Fruit fly (Drosophila melanogaster): ENCODE measurements around the gene CG3081.

CG3081 gene

dm6 chrX:4616865-4617669 is 26.7 kb downstream of the CG3081 start, which contains the start of gene peb (continued):
- TF ChIP-seq CG17568 (GFP tag; optimal IDR thresholded peaks at IDR 0.05) = no peak
- no peak for TF ChIP-seq CG6813 (GFP tag; optimal IDR thresholded peaks at IDR 0.05)
- TF ChIP-seq CG15073 (GFP tag; optimal IDR thresholded peaks at IDR 0.05) = no peak
- no peak for TF ChIP-seq kah (GFP tag; optimal IDR thresholded peaks at IDR 0.05)
- TF ChIP-seq sens (GFP tag) = peak; percentile 98
- TF ChIP-seq CG3995 (GFP tag; optimal IDR thresholded peaks at IDR 0.05) = no peak
- TF ChIP-seq CG32767 (GFP tag; IDR thresholded peaks at IDR 0.05) = peak; percentile 12; the same call in 1 of the 2 replicates
- TF ChIP-seq her (GFP tag; optimal IDR thresholded peaks at IDR 0.05) = no peak
- no peak for TF ChIP-seq CG11247 (GFP tag; IDR thresholded peaks at IDR 0.05)
- peak in 1 of 2 experiments; percentile 24 for TF ChIP-seq Hr51 (GFP tag; optimal IDR thresholded peaks at IDR 0.05)
- no peak for TF ChIP-seq pan (optimal IDR thresholded peaks at IDR 0.05)
- no peak for TF ChIP-seq pan (GFP tag; optimal IDR thresholded peaks at IDR 0.05 in 1 of 2, IDR thresholded peaks at IDR 0.05 in 1 of 2)
- TF ChIP-seq Mad (GFP tag; optimal IDR thresholded peaks at IDR 0.05) = peak; percentile 25
- TF ChIP-seq chinmo (GFP tag; IDR thresholded peaks at IDR 0.05; ENCODE audit: partially characterized antibody) = peak; percentile 58; the same call in 1 of the 4 replicates
- no peak; the same call in 2 of the 3 replicates for TF ChIP-seq so (GFP tag; IDR thresholded peaks at IDR 0.05)
- TF ChIP-seq CG9609 (GFP tag; optimal IDR thresholded peaks at IDR 0.05) = peak; percentile 18
- TF ChIP-seq dm (GFP tag; optimal IDR thresholded peaks at IDR 0.05) = no peak
- TF ChIP-seq lilli (GFP tag; optimal IDR thresholded peaks at IDR 0.05) = peak; percentile 3
- peak; percentile 21; the same call in 1 of the 3 replicates for TF ChIP-seq ken (GFP tag; IDR thresholded peaks at IDR 0.05)
- peak; percentile 26 for TF ChIP-seq cato (GFP tag; optimal IDR thresholded peaks at IDR 0.05; ENCODE audit: borderline replicate concordance)
- peak; percentile 59 for TF ChIP-seq Sox100B (GFP tag; optimal IDR thresholded peaks at IDR 0.05)
- TF ChIP-seq D (optimal IDR thresholded peaks at IDR 0.05) = no peak
- peak; percentile 67 for TF ChIP-seq D (GFP tag; optimal IDR thresholded peaks at IDR 0.05)
- TF ChIP-seq CG12659 (GFP tag; optimal IDR thresholded peaks at IDR 0.05) = no peak
- TF ChIP-seq CG10565 (GFP tag; optimal IDR thresholded peaks at IDR 0.05) = no peak
- no peak for TF ChIP-seq CG3065 (GFP tag; optimal IDR thresholded peaks at IDR 0.05)
- 0 out of 2 replicates have a peak, but pooled peaks have one; percentile 15 for TF ChIP-seq CG10366 (GFP tag; IDR thresholded peaks at IDR 0.05)
- TF ChIP-seq ERR (GFP tag; optimal IDR thresholded peaks at IDR 0.05) = peak; percentile 6
- peak; percentile 59 for TF ChIP-seq bbx (GFP tag; IDR thresholded peaks at IDR 0.05; ENCODE audit: partially characterized antibody)
- no peak for TF ChIP-seq da (GFP tag; optimal IDR thresholded peaks at IDR 0.05)
- no peak for TF ChIP-seq PHDP (tag; optimal IDR thresholded peaks at IDR 0.05)
- peak; percentile 66 for TF ChIP-seq CG1602 (GFP tag; optimal IDR thresholded peaks at IDR 0.05)
- no peak for TF ChIP-seq Dek (tag; optimal IDR thresholded peaks at IDR 0.05)
- peak; percentile 74 for TF ChIP-seq bab2 (GFP tag; optimal IDR thresholded peaks at IDR 0.05)
- no peak for TF ChIP-seq ash1 (GFP tag; optimal IDR thresholded peaks at IDR 0.05)
- TF ChIP-seq H2.0 (GFP tag; IDR thresholded peaks at IDR 0.05) = no peak
- peak; percentile 45 for TF ChIP-seq Xbp1 (GFP tag; optimal IDR thresholded peaks at IDR 0.05)
- TF ChIP-seq trem (tag; optimal IDR thresholded peaks at IDR 0.05) = no peak
- TF ChIP-seq CG7556 (GFP tag; optimal IDR thresholded peaks at IDR 0.05) = peak; percentile 60
- TF ChIP-seq CG30431 (GFP tag; optimal IDR thresholded peaks at IDR 0.05) = peak; percentile 50
- TF ChIP-seq lab (GFP tag; optimal IDR thresholded peaks at IDR 0.05) = peak; percentile 11
- TF ChIP-seq gsb-n (tag; optimal IDR thresholded peaks at IDR 0.05) = peak; percentile 44
- peak; percentile 37 for TF ChIP-seq Max (GFP tag; optimal IDR thresholded peaks at IDR 0.05)
- TF ChIP-seq CG4424 (GFP tag; optimal IDR thresholded peaks at IDR 0.05) = peak; percentile 67
- peak; percentile 26 for TF ChIP-seq ems (GFP tag; optimal IDR thresholded peaks at IDR 0.05)
- TF ChIP-seq CG15514 (GFP tag; optimal IDR thresholded peaks at IDR 0.05) = no peak
- no peak for TF ChIP-seq CG7271 (tag; optimal IDR thresholded peaks at IDR 0.05)
- 0 out of 2 replicates have a peak, but pooled peaks have one; percentile 52 for TF ChIP-seq CG42726 (GFP tag; IDR thresholded peaks at IDR 0.05; ENCODE audit: partially characterized antibody)
- TF ChIP-seq toy (GFP tag; IDR thresholded peaks at IDR 0.05) = 0 out of 2 replicates have a peak, but pooled peaks have one; percentile 16

All from whole organism, embryonic.